Worm (Caenorhabditis elegans) whole organism, L3 larva: Measurements from ENCODE around the gene F19B2.7.

ENCODE experiments used
- ceh-16 ChIP-seq: sonication (generic microtip); optimal IDR thresholded peaks from 2 replicates; lab custom pipeline; 2017; ENCODE audit warnings: missing biosample characterization, missing genetic modification characterization
- nhr-25 ChIP-seq: sonication (generic microtip); optimal IDR thresholded peaks from 2 replicates; lab custom pipeline; 2017; ENCODE audit warnings: missing biosample characterization, missing genetic modification characterization
- tbx-2 ChIP-seq: sonication (generic microtip); optimal IDR thresholded peaks from 2 replicates; lab custom pipeline; 2016; ENCODE audit warnings: mild to moderate bottlenecking, missing genetic modification characterization, missing compliant biosample characterization
- unc-39 ChIP-seq: sonication (generic microtip); optimal IDR thresholded peaks from 4 replicates; lab custom pipeline; 2017; ENCODE audit warnings: missing biosample characterization, missing genetic modification characterization

DNA sequence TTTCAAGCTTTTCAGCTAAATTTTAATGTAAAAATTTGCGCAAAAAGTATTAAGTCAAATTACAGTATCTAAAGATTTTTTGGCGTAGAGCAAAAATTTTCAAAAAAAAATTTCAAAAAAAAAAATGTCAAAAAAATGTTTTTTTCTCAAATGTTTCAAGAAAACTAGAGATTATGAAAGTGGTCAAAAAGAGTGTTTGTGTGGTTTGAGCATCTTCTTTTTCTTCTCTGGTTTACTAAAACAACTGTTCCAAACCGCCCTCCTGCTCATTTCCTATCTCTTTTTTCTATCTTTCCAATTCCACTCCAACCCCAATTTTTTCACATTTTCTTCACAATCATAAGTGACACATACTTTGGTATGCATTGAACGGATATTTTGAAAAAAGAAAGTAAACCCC, 9.2 kb upstream of the F19B2.7 start, which contains the start of gene Y113G7A.12:
- TF ChIP-seq tbx-2 (tag; lab: Kevin White, UChicago): no peak
- TF ChIP-seq ceh-16 (tag; lab: Kevin White, UChicago): no peak
- no peak for TF ChIP-seq unc-39
- no peak for TF ChIP-seq nhr-25 (tag; lab: Kevin White, UChicago)
